Worm (Caenorhabditis elegans) whole organism, L2 larva: ENCODE results near the gene C33A12.3.

Source experiments
- C34F6.9 ChIP-seq: fragments of 150-350 bp; optimal IDR thresholded peaks from 2 replicates; lab custom pipeline; 2014; ENCODE audit warnings: missing biosample characterization, missing genetic modification characterization
- F13H6.1 ChIP-seq: sonication (generic microtip); optimal IDR thresholded peaks from 2 replicates; lab custom pipeline; 2016; ENCODE audit warnings: missing genetic modification characterization, missing compliant biosample characterization
- R02D3.7 ChIP-seq: fragments of 150-350 bp; optimal IDR thresholded peaks from 2 replicates; lab custom pipeline; 2014; ENCODE audit warnings: missing biosample characterization, missing genetic modification characterization
- Y55F3AM.14 ChIP-seq: fragments of 200-800 bp; sonication (Bioruptor generic); optimal IDR thresholded peaks from 2 replicates; lab custom pipeline; 2018; ENCODE audit warnings: mild to moderate bottlenecking, missing genetic modification characterization, missing compliant biosample characterization
- ZK546.5 ChIP-seq: sonication (generic microtip); optimal IDR thresholded peaks from 2 replicates; lab custom pipeline; 2017; ENCODE audit warnings: missing biosample characterization, missing genetic modification characterization
- alr-1 ChIP-seq: fragments of 150-350 bp; optimal IDR thresholded peaks from 2 replicates; lab custom pipeline; 2014; ENCODE audit warnings: missing biosample characterization, missing genetic modification characterization
- aly-2 ChIP-seq: fragments of 150-350 bp; optimal IDR thresholded peaks from 2 replicates; lab custom pipeline; 2014; ENCODE audit warnings: missing biosample characterization, missing genetic modification characterization
- ama-1 ChIP-seq: fragments of 150-350 bp; optimal IDR thresholded peaks from 2 replicates; lab custom pipeline; 2018; ENCODE audit warnings: inconsistent platforms
- blmp-1 ChIP-seq: sonication (generic microtip); optimal IDR thresholded peaks from 2 replicates; lab custom pipeline; 2017; ENCODE audit warnings: missing genetic modification characterization, mild to moderate bottlenecking, missing compliant biosample characterization, antibody characterized with exemption, moderate library complexity; ENCODE audit not compliant: insufficient read depth
- ceh-16 ChIP-seq: fragments of 150-350 bp; optimal IDR thresholded peaks from 2 replicates; lab custom pipeline; 2014; ENCODE audit warnings: missing biosample characterization, missing genetic modification characterization
- crh-2 ChIP-seq: sonication (generic microtip); optimal IDR thresholded peaks from 2 replicates; lab custom pipeline; 2017; ENCODE audit warnings: missing biosample characterization, missing genetic modification characterization
- egl-27 ChIP-seq: sonication (generic microtip); optimal IDR thresholded peaks from 3 replicates; lab custom pipeline; 2017; ENCODE audit warnings: missing biosample characterization, missing genetic modification reagents, missing genetic modification characterization
- elt-3 ChIP-seq: sonication (generic microtip); optimal IDR thresholded peaks from 2 replicates; lab custom pipeline; 2017; ENCODE audit warnings: missing biosample characterization, missing genetic modification characterization
- fos-1 ChIP-seq: fragments of 150-350 bp; optimal IDR thresholded peaks from 2 replicates; lab custom pipeline; 2014; ENCODE audit warnings: missing biosample characterization, missing genetic modification characterization
- gmeb-1 ChIP-seq: fragments of 150-350 bp; optimal IDR thresholded peaks from 2 replicates; lab custom pipeline; 2014; ENCODE audit warnings: missing biosample characterization, missing genetic modification characterization
- lin-13 ChIP-seq: fragments of 150-350 bp; optimal IDR thresholded peaks from 2 replicates; lab custom pipeline; 2014; ENCODE audit warnings: missing biosample characterization, missing genetic modification reagents, missing genetic modification characterization
- lsy-2 ChIP-seq, 2 experiments: fragments of 150-350 bp in 1 of 2; sonication (generic microtip) in 1 of 2; optimal IDR thresholded peaks; 2 replicates each; lab custom pipeline; 2014 to 2017; ENCODE audit warnings: missing biosample characterization in 2 of 2, missing genetic modification characterization in 2 of 2
- mbf-1 ChIP-seq: sonication (generic microtip); optimal IDR thresholded peaks from 2 replicates; lab custom pipeline; 2017; ENCODE audit warnings: missing biosample characterization, missing genetic modification characterization
- nhr-10 ChIP-seq: sonication (generic microtip); optimal IDR thresholded peaks from 2 replicates; lab custom pipeline; 2017; ENCODE audit warnings: missing biosample characterization, missing genetic modification characterization
- nhr-11 ChIP-seq: fragments of 150-350 bp; optimal IDR thresholded peaks from 2 replicates; lab custom pipeline; 2014; ENCODE audit warnings: missing biosample characterization, missing genetic modification characterization
- nhr-12 ChIP-seq: fragments of 150-350 bp; optimal IDR thresholded peaks from 2 replicates; lab custom pipeline; 2014; ENCODE audit warnings: missing biosample characterization, missing genetic modification characterization
- nhr-129 ChIP-seq: fragments of 150-350 bp; optimal IDR thresholded peaks from 2 replicates; lab custom pipeline; 2014; ENCODE audit warnings: missing biosample characterization, missing genetic modification characterization
- nhr-21 ChIP-seq: fragments of 150-350 bp; optimal IDR thresholded peaks from 2 replicates; lab custom pipeline; 2014; ENCODE audit warnings: missing biosample characterization, missing genetic modification characterization
- nhr-23 ChIP-seq: fragments of 150-350 bp; optimal IDR thresholded peaks from 2 replicates; lab custom pipeline; 2014; ENCODE audit warnings: missing biosample characterization, missing genetic modification reagents, missing genetic modification characterization
- nhr-25 ChIP-seq: fragments of 150-350 bp; sonication (generic microtip); optimal IDR thresholded peaks from 3 replicates; lab custom pipeline; 2014; ENCODE audit warnings: missing biosample characterization, missing genetic modification characterization
- nhr-6 ChIP-seq: fragments of 150-350 bp; optimal IDR thresholded peaks from 2 replicates; lab custom pipeline; 2014; ENCODE audit warnings: missing biosample characterization, missing genetic modification characterization
- nhr-77 ChIP-seq: fragments of 150-350 bp; optimal IDR thresholded peaks from 2 replicates; lab custom pipeline; 2014; ENCODE audit warnings: missing biosample characterization, missing genetic modification characterization
- skn-1 ChIP-seq: sonication (generic microtip); optimal IDR thresholded peaks from 2 replicates; lab custom pipeline; 2017; ENCODE audit warnings: missing biosample characterization, missing genetic modification characterization
- sma-3 ChIP-seq: sonication (generic microtip); optimal IDR thresholded peaks from 2 replicates; lab custom pipeline; 2016; ENCODE audit warnings: missing genetic modification reagents, missing genetic modification characterization, missing compliant biosample characterization
- sma-9 ChIP-seq, 2 experiments: fragments of 150-350 bp in 1 of 2; sonication (generic microtip) in 1 of 2; optimal IDR thresholded peaks; 2 replicates each; lab custom pipeline; 2014 to 2016; ENCODE audit warnings: missing genetic modification characterization in 2 of 2, mild to moderate bottlenecking in 1 of 2, missing biosample characterization in 1 of 2, missing compliant biosample characterization in 1 of 2, missing genetic modification reagents in 1 of 2, moderate library complexity in 1 of 2
- snpc-4 ChIP-seq: fragments of 150-350 bp; optimal IDR thresholded peaks from 2 replicates; lab custom pipeline; 2014; ENCODE audit warnings: missing biosample characterization, missing genetic modification characterization
- unc-55 ChIP-seq: fragments of 150-350 bp; sonication (generic microtip); optimal IDR thresholded peaks from 3 replicates; lab custom pipeline; 2014; ENCODE audit warnings: missing biosample characterization, missing genetic modification reagents, missing genetic modification characterization
- ztf-1 ChIP-seq: fragments of 200-800 bp; sonication (Bioruptor generic); conservative IDR thresholded peaks from 2 replicates; pipeline ENCODE4 v1.3.6; 2022; ENCODE audit warnings: missing genetic modification characterization, missing compliant biosample characterization
- ztf-4 ChIP-seq: fragments of 150-350 bp; optimal IDR thresholded peaks from 2 replicates; lab custom pipeline; 2014; ENCODE audit warnings: missing biosample characterization, missing genetic modification characterization

Gene C33A12.3

ce11 chrIV:9516831-9517230 lies 4.0 kb upstream of the C33A12.3 start, which contains the start of gene C33A12.19:
Gene C33A12.19 (plus strand): TSS chrIV:9516999.
- TF ChIP-seq blmp-1 (peak; percentile 59), ztf-4 (tag; lab: Kevin White, UChicago) (no peak), sma-3 (GFP tag; lab: Kevin White, UChicago) (peak; percentile 53), unc-55 (GFP tag; lab: Kevin White, UChicago) (no peak), gmeb-1 (tag; lab: Kevin White, UChicago) (peak; percentile 44), elt-3 (tag; lab: Kevin White, UChicago) (no peak), nhr-11 (tag; lab: Kevin White, UChicago) (no peak), lin-13 (GFP tag; lab: Kevin White, UChicago) (no peak), nhr-129 (tag; lab: Kevin White, UChicago) (peak; percentile 19), lsy-2 (tag; optimal IDR thresholded peaks at IDR 0.05; lab: Kevin White, UChicago) (peak in 1 of 2 experiments; percentile 32), sma-9 (GFP tag; optimal IDR thresholded peaks at IDR 0.05; lab: Kevin White, UChicago) (peak; percentile 66), sma-9 (tag; optimal IDR thresholded peaks at IDR 0.05; lab: Kevin White, UChicago) (no peak), fos-1 (tag; lab: Kevin White, UChicago) (peak; percentile 30), egl-27 (tag; lab: Kevin White, UChicago) (no peak), nhr-25 (tag; lab: Kevin White, UChicago) (peak; percentile 28), nhr-21 (peak; percentile 40)

ce11 chrIV:9514132-9514531 lies 1.3 kb upstream of the C33A12.3 start:
- TF ChIP-seq nhr-129 (tag; lab: Kevin White, UChicago) = peak; percentile 91
- no peak for TF ChIP-seq ZK546.5 (tag; lab: Kevin White, UChicago)
- peak; percentile 0 for TF ChIP-seq nhr-25 (tag; lab: Kevin White, UChicago)
- TF ChIP-seq skn-1 (tag; lab: Kevin White, UChicago) = no peak
- no peak for TF ChIP-seq nhr-23

- TF ChIP-seq ztf-1 (GFP tag; lab: Robert Waterston, UW) = no peak
- peak; percentile 14 to 40 for TF ChIP-seq lsy-2 (tag; optimal IDR thresholded peaks at IDR 0.05; lab: Kevin White, UChicago)
- TF ChIP-seq sma-3 (GFP tag; lab: Kevin White, UChicago) = peak; percentile 61
- peak; percentile 35 for TF ChIP-seq F13H6.1
- peak; percentile 15 for TF ChIP-seq sma-9 (GFP tag; optimal IDR thresholded peaks at IDR 0.05; lab: Kevin White, UChicago)
- no peak for TF ChIP-seq sma-9 (tag; optimal IDR thresholded peaks at IDR 0.05; lab: Kevin White, UChicago)
- peak; percentile 57 for TF ChIP-seq crh-2
- peak; percentile 32 for TF ChIP-seq C34F6.9 (tag; lab: Kevin White, UChicago)
- TF ChIP-seq ZK546.5 (tag; lab: Kevin White, UChicago) = no peak
- TF ChIP-seq ceh-16 (tag; lab: Kevin White, UChicago) = no peak
- peak; percentile 11 for TF ChIP-seq lin-13 (GFP tag; lab: Kevin White, UChicago)
- no peak for TF ChIP-seq Y55F3AM.14
- TF ChIP-seq snpc-4 = peak; percentile 67
- TF ChIP-seq nhr-10 (tag; lab: Kevin White, UChicago) = no peak
- peak; percentile 58 for TF ChIP-seq nhr-25 (tag; lab: Kevin White, UChicago)
- no peak for TF ChIP-seq aly-2 (tag; lab: Kevin White, UChicago)
- TF ChIP-seq egl-27 (tag; lab: Kevin White, UChicago) = no peak
- TF ChIP-seq nhr-77 = no peak
- TF ChIP-seq blmp-1 = peak; percentile 94
- peak; percentile 72 for TF ChIP-seq ama-1 (lab: Kevin White, UChicago)
- peak; percentile 28 for TF ChIP-seq gmeb-1 (tag; lab: Kevin White, UChicago)
- no peak for TF ChIP-seq nhr-6 (tag; lab: Kevin White, UChicago)
- peak; percentile 44 for TF ChIP-seq unc-55 (GFP tag; lab: Kevin White, UChicago)
- TF ChIP-seq nhr-12 (tag; lab: Kevin White, UChicago) = no peak
- TF ChIP-seq nhr-21 = peak; percentile 56
- peak; percentile 41 for TF ChIP-seq fos-1 (tag; lab: Kevin White, UChicago)
- peak; percentile 73 for TF ChIP-seq nhr-129 (tag; lab: Kevin White, UChicago)
These were observed 567 bp upstream of the C33A12.3 start for ce11 chrIV:9513360-9513777.

- TF ChIP-seq mbf-1 (no peak), R02D3.7 (tag; lab: Kevin White, UChicago) (no peak), sma-9 (GFP tag; optimal IDR thresholded peaks at IDR 0.05; lab: Kevin White, UChicago) (peak; percentile 18), sma-9 (tag; optimal IDR thresholded peaks at IDR 0.05; lab: Kevin White, UChicago) (no peak), nhr-6 (tag; lab: Kevin White, UChicago) (no peak), alr-1 (no peak)
These were observed 1.2 kb downstream of the C33A12.3 start for ce11 chrIV:9511640-9512039.
